Worm (Caenorhabditis elegans) whole organism, L2 larva: ENCODE results near the gene math-9.

ENCODE experiments used
- C34F6.9 ChIP-seq: fragments of 150-350 bp; optimal IDR thresholded peaks from 2 replicates; lab custom pipeline; 2014; ENCODE audit warnings: missing biosample characterization, missing genetic modification characterization
- F13H6.1 ChIP-seq: sonication (generic microtip); optimal IDR thresholded peaks from 2 replicates; lab custom pipeline; 2016; ENCODE audit warnings: missing genetic modification characterization, missing compliant biosample characterization
- R02D3.7 ChIP-seq: fragments of 150-350 bp; optimal IDR thresholded peaks from 2 replicates; lab custom pipeline; 2014; ENCODE audit warnings: missing biosample characterization, missing genetic modification characterization
- ZK546.5 ChIP-seq: sonication (generic microtip); optimal IDR thresholded peaks from 2 replicates; lab custom pipeline; 2017; ENCODE audit warnings: missing biosample characterization, missing genetic modification characterization
- aly-2 ChIP-seq: fragments of 150-350 bp; optimal IDR thresholded peaks from 2 replicates; lab custom pipeline; 2014; ENCODE audit warnings: missing biosample characterization, missing genetic modification characterization
- ama-1 ChIP-seq: fragments of 150-350 bp; optimal IDR thresholded peaks from 2 replicates; lab custom pipeline; 2018; ENCODE audit warnings: inconsistent platforms
- crh-2 ChIP-seq: sonication (generic microtip); optimal IDR thresholded peaks from 2 replicates; lab custom pipeline; 2017; ENCODE audit warnings: missing biosample characterization, missing genetic modification characterization
- dmd-4 ChIP-seq: sonication (generic microtip); optimal IDR thresholded peaks from 2 replicates; lab custom pipeline; 2017; ENCODE audit warnings: missing biosample characterization, missing genetic modification characterization
- elt-1 ChIP-seq: fragments of 150-350 bp; optimal IDR thresholded peaks from 2 replicates; lab custom pipeline; 2014; ENCODE audit warnings: missing biosample characterization, missing genetic modification characterization
- elt-3 ChIP-seq: sonication (generic microtip); optimal IDR thresholded peaks from 2 replicates; lab custom pipeline; 2017; ENCODE audit warnings: missing biosample characterization, missing genetic modification characterization
- fos-1 ChIP-seq: fragments of 150-350 bp; optimal IDR thresholded peaks from 2 replicates; lab custom pipeline; 2014; ENCODE audit warnings: missing biosample characterization, missing genetic modification characterization
- gmeb-1 ChIP-seq: fragments of 150-350 bp; optimal IDR thresholded peaks from 2 replicates; lab custom pipeline; 2014; ENCODE audit warnings: missing biosample characterization, missing genetic modification characterization
- lin-11 ChIP-seq: fragments of 150-350 bp; sonication (generic microtip); optimal IDR thresholded peaks from 2 replicates; lab custom pipeline; 2014; ENCODE audit warnings: missing biosample characterization, missing genetic modification characterization, inconsistent platforms, mixed read lengths
- lin-39 ChIP-seq: fragments of 150-350 bp; optimal IDR thresholded peaks from 2 replicates; lab custom pipeline; 2014; ENCODE audit warnings: missing biosample characterization, missing genetic modification reagents, missing genetic modification characterization
- lsy-2 ChIP-seq, 2 experiments: fragments of 150-350 bp in 1 of 2; sonication (generic microtip) in 1 of 2; optimal IDR thresholded peaks; 2 replicates each; lab custom pipeline; 2014 to 2017; ENCODE audit warnings: missing biosample characterization in 2 of 2, missing genetic modification characterization in 2 of 2
- mab-5 ChIP-seq: fragments of 150-350 bp; optimal IDR thresholded peaks from 2 replicates; lab custom pipeline; 2014; ENCODE audit warnings: missing biosample characterization, missing genetic modification characterization
- nhr-10 ChIP-seq: sonication (generic microtip); optimal IDR thresholded peaks from 2 replicates; lab custom pipeline; 2017; ENCODE audit warnings: missing biosample characterization, missing genetic modification characterization
- nhr-11 ChIP-seq: fragments of 150-350 bp; optimal IDR thresholded peaks from 2 replicates; lab custom pipeline; 2014; ENCODE audit warnings: missing biosample characterization, missing genetic modification characterization
- nhr-129 ChIP-seq: fragments of 150-350 bp; optimal IDR thresholded peaks from 2 replicates; lab custom pipeline; 2014; ENCODE audit warnings: missing biosample characterization, missing genetic modification characterization
- nhr-23 ChIP-seq: fragments of 150-350 bp; optimal IDR thresholded peaks from 2 replicates; lab custom pipeline; 2014; ENCODE audit warnings: missing biosample characterization, missing genetic modification reagents, missing genetic modification characterization
- nhr-237 ChIP-seq: fragments of 150-350 bp; optimal IDR thresholded peaks from 2 replicates; lab custom pipeline; 2014; ENCODE audit warnings: missing biosample characterization, missing genetic modification characterization
- nhr-25 ChIP-seq: fragments of 150-350 bp; sonication (generic microtip); optimal IDR thresholded peaks from 3 replicates; lab custom pipeline; 2014; ENCODE audit warnings: missing biosample characterization, missing genetic modification characterization
- nhr-6 ChIP-seq: fragments of 150-350 bp; optimal IDR thresholded peaks from 2 replicates; lab custom pipeline; 2014; ENCODE audit warnings: missing biosample characterization, missing genetic modification characterization
- sem-4 ChIP-seq: fragments of 150-350 bp; optimal IDR thresholded peaks from 2 replicates; lab custom pipeline; 2014; ENCODE audit warnings: missing biosample characterization, missing genetic modification reagents, missing genetic modification characterization
- skn-1 ChIP-seq: sonication (generic microtip); optimal IDR thresholded peaks from 2 replicates; lab custom pipeline; 2017; ENCODE audit warnings: missing biosample characterization, missing genetic modification characterization
- sma-3 ChIP-seq: sonication (generic microtip); optimal IDR thresholded peaks from 2 replicates; lab custom pipeline; 2016; ENCODE audit warnings: missing genetic modification reagents, missing genetic modification characterization, missing compliant biosample characterization
- sma-9 ChIP-seq, 2 experiments: fragments of 150-350 bp in 1 of 2; sonication (generic microtip) in 1 of 2; optimal IDR thresholded peaks; 2 replicates each; lab custom pipeline; 2014 to 2016; ENCODE audit warnings: missing genetic modification characterization in 2 of 2, mild to moderate bottlenecking in 1 of 2, missing biosample characterization in 1 of 2, missing compliant biosample characterization in 1 of 2, missing genetic modification reagents in 1 of 2, moderate library complexity in 1 of 2
- snpc-4 ChIP-seq: fragments of 150-350 bp; optimal IDR thresholded peaks from 2 replicates; lab custom pipeline; 2014; ENCODE audit warnings: missing biosample characterization, missing genetic modification characterization
- unc-55 ChIP-seq: fragments of 150-350 bp; sonication (generic microtip); optimal IDR thresholded peaks from 3 replicates; lab custom pipeline; 2014; ENCODE audit warnings: missing biosample characterization, missing genetic modification reagents, missing genetic modification characterization
- ztf-1 ChIP-seq: fragments of 200-800 bp; sonication (Bioruptor generic); conservative IDR thresholded peaks from 2 replicates; pipeline ENCODE4 v1.3.6; 2022; ENCODE audit warnings: missing genetic modification characterization, missing compliant biosample characterization
- ztf-4 ChIP-seq: fragments of 150-350 bp; optimal IDR thresholded peaks from 2 replicates; lab custom pipeline; 2014; ENCODE audit warnings: missing biosample characterization, missing genetic modification characterization

The math-9 gene

DNA sequence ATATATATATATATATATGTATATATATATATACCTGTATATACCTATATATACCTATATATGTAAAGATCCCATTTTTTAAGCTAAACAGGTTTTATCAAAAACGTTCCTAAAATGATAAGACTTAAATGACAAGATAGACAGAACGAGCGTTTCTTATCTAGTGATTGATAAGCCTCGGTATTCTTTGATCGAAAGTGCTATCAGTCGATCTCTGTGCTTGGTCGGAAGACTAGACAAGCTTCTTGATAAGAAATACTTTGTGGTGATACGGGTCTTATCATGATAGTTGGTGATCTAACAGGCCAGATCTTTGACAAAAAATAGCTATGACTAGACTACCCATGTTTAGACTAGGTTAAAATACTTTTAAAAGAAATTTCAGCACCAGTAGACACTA, 38.9 kb downstream of the math-9 start (continued):
- no peak for TF ChIP-seq elt-3
- TF ChIP-seq dmd-4 (tag; lab: Kevin White, UChicago): no peak
- TF ChIP-seq nhr-11 (tag; lab: Kevin White, UChicago): no peak
- TF ChIP-seq crh-2 (tag; lab: Kevin White, UChicago): peak; percentile 36
- no peak for TF ChIP-seq ZK546.5 (tag; lab: Kevin White, UChicago)
- no peak for TF ChIP-seq unc-55 (GFP tag; lab: Kevin White, UChicago)
- TF ChIP-seq C34F6.9 (tag; lab: Kevin White, UChicago): no peak
- no peak for TF ChIP-seq nhr-237 (tag; lab: Kevin White, UChicago)
- no peak for TF ChIP-seq sem-4 (tag; lab: Kevin White, UChicago)
- TF ChIP-seq lin-39 (tag; lab: Kevin White, UChicago): no peak
- TF ChIP-seq gmeb-1 (tag; lab: Kevin White, UChicago): peak; percentile 25
- TF ChIP-seq nhr-129: no peak

DNA sequence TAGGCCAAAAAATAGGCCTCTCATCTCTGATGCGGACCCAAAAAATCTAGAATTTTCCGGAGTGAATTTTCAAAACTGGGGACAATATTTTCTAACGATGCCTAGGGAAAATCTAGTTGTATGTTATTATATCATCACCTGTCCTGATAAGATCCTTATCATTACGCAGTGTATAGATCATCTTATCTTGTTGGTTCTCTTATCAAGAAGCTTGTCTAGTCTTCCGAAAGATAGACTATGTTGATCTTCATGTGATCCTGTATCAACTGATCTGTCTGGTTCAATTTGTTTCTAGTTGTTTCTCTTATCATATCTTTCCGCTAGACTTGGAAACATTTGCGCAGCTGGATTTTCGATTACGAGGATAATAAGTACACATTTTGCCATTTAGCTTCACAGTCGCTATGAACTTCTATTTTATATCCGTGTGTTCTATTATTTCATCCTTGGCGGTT, 39.7 kb downstream of the math-9 start, which contains the start of gene C52E2.3:
Gene C52E2.3 (plus strand): TSS at position 405 of the 455 bp plus-strand sequence.
- no peak for TF ChIP-seq ztf-4
- TF ChIP-seq fos-1 (tag; lab: Kevin White, UChicago): no peak
- no peak for TF ChIP-seq lsy-2 (tag; optimal IDR thresholded peaks at IDR 0.05; lab: Kevin White, UChicago)

- TF ChIP-seq gmeb-1 (tag; lab: Kevin White, UChicago): no peak
These were observed 40.3 kb downstream of the math-9 start, which contains the start of gene fbxb-96 for ce11 chrII:1850299-1850698. TSS of gene fbxb-96 (minus strand) at chrII:1850399.

ce11 chrII:1848109-1848508, 42.5 kb downstream of the math-9 start, which contains the start of gene fbxb-97:
TSS of gene fbxb-97 (minus strand) at chrII:1848161.
- TF ChIP-seq nhr-11 (tag; lab: Kevin White, UChicago) (no peak), mab-5 (tag; lab: Kevin White, UChicago) (no peak), nhr-25 (tag; lab: Kevin White, UChicago) (no peak), sma-9 (GFP tag; optimal IDR thresholded peaks at IDR 0.05; lab: Kevin White, UChicago) (no peak), sma-9 (tag; optimal IDR thresholded peaks at IDR 0.05; lab: Kevin White, UChicago) (no peak), nhr-6 (tag; lab: Kevin White, UChicago) (no peak), nhr-10 (tag; lab: Kevin White, UChicago) (no peak), dmd-4 (tag; lab: Kevin White, UChicago) (no peak), aly-2 (tag; lab: Kevin White, UChicago) (no peak)

DNA sequence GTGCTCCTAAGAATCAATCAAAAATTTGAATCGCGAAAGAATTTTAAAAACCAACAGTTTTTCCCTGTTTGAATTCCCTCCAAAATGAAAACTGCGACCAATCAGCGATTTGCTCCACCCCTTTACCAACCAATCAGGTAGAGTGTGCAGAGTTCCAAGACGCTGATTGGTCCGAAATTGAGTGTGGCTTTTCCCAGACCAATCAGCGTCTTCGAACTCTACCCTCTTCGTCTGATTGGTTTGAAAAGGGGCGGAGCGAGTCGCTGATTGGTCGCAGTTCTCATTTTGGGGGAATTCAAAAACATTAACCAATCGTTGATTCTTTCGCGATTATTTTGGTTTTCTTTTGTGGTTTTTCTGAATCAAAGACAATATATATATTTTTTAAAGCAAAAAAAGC, 46.0 kb downstream of the math-9 start:
- TF ChIP-seq nhr-10 (tag; lab: Kevin White, UChicago): no peak
- no peak for TF ChIP-seq R02D3.7
- TF ChIP-seq nhr-25 (tag; lab: Kevin White, UChicago): no peak
- no peak for TF ChIP-seq nhr-23 (tag; lab: Kevin White, UChicago)
- no peak for TF ChIP-seq lsy-2 (tag; optimal IDR thresholded peaks at IDR 0.05; lab: Kevin White, UChicago)
- TF ChIP-seq ZK546.5 (tag; lab: Kevin White, UChicago): no peak
- no peak for TF ChIP-seq sma-3 (GFP tag; lab: Kevin White, UChicago)
- TF ChIP-seq snpc-4 (tag; lab: Kevin White, UChicago): no peak
- TF ChIP-seq elt-1 (tag; lab: Kevin White, UChicago): no peak
- TF ChIP-seq nhr-237 (tag; lab: Kevin White, UChicago): no peak

ce11 chrII:1842894-1843293, 47.7 kb downstream of the math-9 start, which contains the start of the genes C52E2.5 and C52E2.4:
TSS of gene C52E2.5 (minus strand) at chrII:1842936.
TSS of gene C52E2.4 (plus strand) at chrII:1843145.
- no peak for TF ChIP-seq F13H6.1 (tag; lab: Kevin White, UChicago)
- TF ChIP-seq ztf-1 (GFP tag; lab: Robert Waterston, UW): no peak
- peak; percentile 65 for TF ChIP-seq skn-1
- peak; percentile 36 for TF ChIP-seq crh-2 (tag; lab: Kevin White, UChicago)
- TF ChIP-seq ama-1 (lab: Kevin White, UChicago): no peak
- TF ChIP-seq lin-11 (tag; lab: Kevin White, UChicago): no peak
- TF ChIP-seq fos-1 (tag; lab: Kevin White, UChicago): peak; percentile 80
- peak; percentile 36 for TF ChIP-seq sma-9 (GFP tag; optimal IDR thresholded peaks at IDR 0.05; lab: Kevin White, UChicago)
- TF ChIP-seq sma-9 (tag; optimal IDR thresholded peaks at IDR 0.05; lab: Kevin White, UChicago): no peak
- TF ChIP-seq, all 48 proteins: peak for 4
